Worm (Caenorhabditis elegans) whole organism, L4 larva: ENCODE data around the gene K10D11.3.
A peak's percentile ranks its signal among the peaks of the same experiment; 100 is the strongest.

Experiments used
- T26A8.4 ChIP-seq: fragments of 200-800 bp; sonication (Bioruptor generic); IDR thresholded peaks from 2 replicates; pipeline ENCODE4 v1.3.6; 2022; ENCODE audit warnings: missing genetic modification characterization, missing compliant biosample characterization
- Y5F2A.4 ChIP-seq: fragments of 200-800 bp; sonication (Bioruptor generic); optimal IDR thresholded peaks from 2 replicates; lab custom pipeline; 2018; ENCODE audit warnings: mild to moderate bottlenecking, missing genetic modification characterization, missing compliant biosample characterization
- ZK337.2 ChIP-seq: fragments of 200-800 bp; sonication (Bioruptor generic); IDR thresholded peaks from 2 replicates; pipeline ENCODE4 v1.3.6; 2022; ENCODE audit warnings: missing genetic modification reagents, missing genetic modification characterization, missing compliant biosample characterization
- ama-1 ChIP-seq: fragments of 150-350 bp; optimal IDR thresholded peaks from 2 replicates; lab custom pipeline; 2014; ENCODE audit warnings: inconsistent platforms, mixed read lengths
- attf-4 ChIP-seq: sonication (generic microtip); optimal IDR thresholded peaks from 3 replicates; lab custom pipeline; 2017; ENCODE audit warnings: missing biosample characterization, missing genetic modification characterization
- ceh-32 ChIP-seq: sonication (generic microtip); optimal IDR thresholded peaks from 2 replicates; lab custom pipeline; 2016; ENCODE audit warnings: mild to moderate bottlenecking, missing genetic modification characterization, missing compliant biosample characterization; ENCODE audit not compliant: poor library complexity
- cey-2 ChIP-seq: sonication (generic microtip); optimal IDR thresholded peaks from 3 replicates; lab custom pipeline; 2017; ENCODE audit warnings: missing genetic modification characterization, mild to moderate bottlenecking, missing compliant biosample characterization, antibody characterized with exemption, borderline replicate concordance; ENCODE audit not compliant: insufficient read depth
- daf-19 ChIP-seq: fragments of 200-800 bp; sonication (Bioruptor generic); conservative IDR thresholded peaks from 2 replicates; pipeline ENCODE4 v1.3.6; 2022; ENCODE audit warnings: missing genetic modification characterization, missing compliant biosample characterization
- daf-8 ChIP-seq: fragments of 200-800 bp; sonication (Bioruptor generic); IDR thresholded peaks from 2 replicates; pipeline ENCODE4 v1.3.6; 2022; ENCODE audit warnings: missing genetic modification characterization, missing compliant biosample characterization
- dmd-6 ChIP-seq: fragments of 200-800 bp; sonication (Bioruptor generic); IDR thresholded peaks from 2 replicates; pipeline ENCODE4 v1.3.6; 2022; ENCODE audit warnings: missing genetic modification reagents, missing genetic modification characterization, missing compliant biosample characterization
- duxl-1 ChIP-seq: sonication (generic microtip); optimal IDR thresholded peaks from 2 replicates; lab custom pipeline; 2016; ENCODE audit warnings: mild to moderate bottlenecking, missing genetic modification characterization, moderate library complexity, missing compliant biosample characterization; ENCODE audit not compliant: poor library complexity
- dve-1 ChIP-seq: sonication (generic microtip); optimal IDR thresholded peaks from 2 replicates; lab custom pipeline; 2017; ENCODE audit warnings: antibody characterized with exemption, mild to moderate bottlenecking, missing genetic modification characterization, missing compliant biosample characterization; ENCODE audit not compliant: insufficient read depth
- egl-27 ChIP-seq: sonication (generic microtip); optimal IDR thresholded peaks from 3 replicates; lab custom pipeline; 2017; ENCODE audit warnings: missing biosample characterization, missing genetic modification reagents, missing genetic modification characterization
- hmg-1.1 ChIP-seq: fragments of 200-800 bp; sonication (Bioruptor generic); IDR thresholded peaks from 2 replicates; pipeline ENCODE4 v1.3.6; 2022; ENCODE audit warnings: missing genetic modification reagents, missing genetic modification characterization, missing compliant biosample characterization
- lin-1 ChIP-seq: fragments of 200-800 bp; sonication (Bioruptor generic); IDR thresholded peaks from 2 replicates; pipeline ENCODE4 v1.3.6; 2022; ENCODE audit warnings: missing genetic modification reagents, missing genetic modification characterization, missing compliant biosample characterization
- lin-29 ChIP-seq: fragments of 200-800 bp; sonication (Bioruptor generic); IDR thresholded peaks from 2 replicates; pipeline ENCODE4 v1.3.6; 2022; ENCODE audit warnings: missing genetic modification reagents, missing genetic modification characterization, missing compliant biosample characterization
- lin-38 ChIP-seq: fragments of 200-800 bp; sonication (Bioruptor generic); IDR thresholded peaks from 2 replicates; pipeline ENCODE4 v1.3.6; 2022; ENCODE audit warnings: missing genetic modification reagents, missing genetic modification characterization, missing compliant biosample characterization
- madf-5 ChIP-seq, 2 experiments: fragments of 200-800 bp; sonication (Bioruptor generic); IDR thresholded peaks; 2 replicates each; pipeline ENCODE4 v1.3.6; 2022; ENCODE audit warnings: missing compliant biosample characterization in 2 of 2, missing genetic modification characterization in 2 of 2
- madf-9 ChIP-seq: fragments of 200-800 bp; sonication (Bioruptor generic); conservative IDR thresholded peaks from 2 replicates; pipeline ENCODE4 v1.3.6; 2022; ENCODE audit warnings: missing genetic modification reagents, missing genetic modification characterization, missing compliant biosample characterization
- mdt-29 ChIP-seq: fragments of 200-800 bp; sonication (Bioruptor generic); IDR thresholded peaks from 2 replicates; pipeline ENCODE4 v1.3.6; 2022; ENCODE audit warnings: missing genetic modification reagents, missing genetic modification characterization, missing compliant biosample characterization
- mes-2 ChIP-seq: sonication (generic microtip); optimal IDR thresholded peaks from 2 replicates; lab custom pipeline; 2016; ENCODE audit warnings: missing genotype, mild to moderate bottlenecking, missing genetic modification characterization, missing compliant biosample characterization; ENCODE audit not compliant: poor library complexity, severe bottlenecking
- nhr-102 ChIP-seq: sonication (generic microtip); optimal IDR thresholded peaks from 2 replicates; lab custom pipeline; 2016; ENCODE audit warnings: mild to moderate bottlenecking, missing genetic modification characterization, moderate library complexity, missing compliant biosample characterization
- nhr-237 ChIP-seq: sonication (generic microtip); optimal IDR thresholded peaks from 2 replicates; lab custom pipeline; 2017; ENCODE audit warnings: missing biosample characterization, missing genetic modification characterization
- nhr-25 ChIP-seq: sonication (generic microtip); optimal IDR thresholded peaks from 2 replicates; lab custom pipeline; 2017; ENCODE audit warnings: missing genetic modification characterization, mild to moderate bottlenecking, missing compliant biosample characterization, antibody characterized with exemption, moderate library complexity, borderline replicate concordance; ENCODE audit not compliant: insufficient read depth
- nhr-28 ChIP-seq: fragments of 150-350 bp; optimal IDR thresholded peaks from 2 replicates; lab custom pipeline; 2014; ENCODE audit warnings: missing biosample characterization, missing genetic modification characterization
- nhr-42 ChIP-seq: fragments of 200-800 bp; sonication (Bioruptor generic); IDR thresholded peaks from 2 replicates; pipeline ENCODE4 v1.3.6; 2022; ENCODE audit warnings: missing genetic modification characterization, missing compliant biosample characterization
- pha-4 ChIP-seq, 2 experiments: fragments of 150-350 bp in 1 of 2; fragments of 200-800 bp in 1 of 2; sonication (Bioruptor generic) in 1 of 2; IDR thresholded peaks in 1 of 2; optimal IDR thresholded peaks in 1 of 2; 2 replicates each; pipeline versions ENCODE4 v1.3.6 to Lab custom; 2014 to 2022; ENCODE audit warnings: missing genetic modification characterization in 2 of 2, missing genetic modification reagents in 2 of 2, missing biosample characterization in 1 of 2, missing compliant biosample characterization in 1 of 2
- set-16 ChIP-seq: fragments of 200-800 bp; sonication (Bioruptor generic); IDR thresholded peaks from 2 replicates; pipeline ENCODE4 v1.3.6; 2022; ENCODE audit warnings: missing genetic modification reagents, missing genetic modification characterization, missing compliant biosample characterization
- skn-1 ChIP-seq: fragments of 150-350 bp; optimal IDR thresholded peaks from 2 replicates; lab custom pipeline; 2014; ENCODE audit warnings: missing biosample characterization, missing genetic modification characterization
- snpc-4 ChIP-seq: fragments of 150-350 bp; optimal IDR thresholded peaks from 2 replicates; lab custom pipeline; 2014; ENCODE audit warnings: missing biosample characterization, missing genetic modification characterization
- unc-62 ChIP-seq, 3 experiments: fragments of 150-350 bp in 1 of 3; sonication (generic microtip); optimal IDR thresholded peaks in 2 of 3; peaks in 1 of 3; 1 replicate in 1 of 3; 2 replicates in 2 of 3; lab custom pipeline; 2014 to 2017; ENCODE audit warnings: missing biosample characterization in 3 of 3, missing genetic modification characterization in 3 of 3, missing genetic modification reagents in 3 of 3, missing genotype in 1 of 3
- zfp-2 ChIP-seq: sonication (generic microtip); optimal IDR thresholded peaks from 2 replicates; lab custom pipeline; 2016; ENCODE audit warnings: mild to moderate bottlenecking, missing genetic modification characterization, missing compliant biosample characterization
- zfp-3 ChIP-seq: fragments of 200-800 bp; sonication (Bioruptor generic); conservative IDR thresholded peaks from 2 replicates; pipeline ENCODE4 v1.3.6; 2022; ENCODE audit warnings: missing genetic modification reagents, missing genetic modification characterization, missing compliant biosample characterization
- ztf-7 ChIP-seq: fragments of 150-350 bp; optimal IDR thresholded peaks from 2 replicates; lab custom pipeline; 2014; ENCODE audit warnings: missing biosample characterization, missing genetic modification characterization

The K10D11.3 gene

ce11 chrIV:12936221-12936776 is 49.6 kb downstream of the K10D11.3 start, which contains the start of the genes cld-1 and dod-21 (continued):
- no peak for TF ChIP-seq duxl-1
- TF ChIP-seq T26A8.4 (GFP tag; lab: Robert Waterston, UW), result no peak
- peak; percentile 64 for TF ChIP-seq dmd-6 (GFP tag; lab: Robert Waterston, UW)
- no peak for TF ChIP-seq snpc-4 (tag; lab: Kevin White, UChicago)
- TF ChIP-seq Y5F2A.4 (GFP tag; lab: Kevin White, UChicago), result no peak
- TF ChIP-seq madf-5 (GFP tag; IDR thresholded peaks at IDR 0.05; lab: Robert Waterston, UW), result no peak
- TF ChIP-seq ztf-7 (tag; lab: Kevin White, UChicago), result no peak
- TF ChIP-seq mes-2 (tag; lab: Kevin White, UChicago), result no peak
- peak; percentile 47 for TF ChIP-seq nhr-28 (tag; lab: Kevin White, UChicago)
- no peak for TF ChIP-seq unc-62 (GFP tag; optimal IDR thresholded peaks at IDR 0.05 in 1 of 2; lab: Kevin White, UChicago)
- no peak for TF ChIP-seq unc-62 (tag; optimal IDR thresholded peaks at IDR 0.05; lab: Kevin White, UChicago)
- TF ChIP-seq daf-19 (GFP tag; lab: Robert Waterston, UW), result no peak
- TF ChIP-seq nhr-237 (tag; lab: Kevin White, UChicago), result no peak
- no peak for TF ChIP-seq lin-38 (GFP tag; lab: Robert Waterston, UW)
- no peak for TF ChIP-seq lin-29 (GFP tag; lab: Robert Waterston, UW)
- TF ChIP-seq madf-9 (GFP tag; lab: Robert Waterston, UW), result no peak
- TF ChIP-seq ZK337.2 (GFP tag; lab: Robert Waterston, UW), result no peak
- TF ChIP-seq attf-4, result no peak
- no peak for TF ChIP-seq pha-4 (GFP tag; IDR thresholded peaks at IDR 0.05; lab: Robert Waterston, UW)
- TF ChIP-seq pha-4 (tag; optimal IDR thresholded peaks at IDR 0.05; lab: Kevin White, UChicago), result no peak
- no peak for TF ChIP-seq hmg-1.1
- no peak for TF ChIP-seq skn-1 (tag; lab: Kevin White, UChicago)
- TF ChIP-seq daf-8 (GFP tag; lab: Robert Waterston, UW), result no peak
- no peak for TF ChIP-seq nhr-102
- 0 out of 2 replicates have a peak, but pooled peaks have one; percentile 20 for TF ChIP-seq lin-1 (GFP tag; lab: Robert Waterston, UW)
- TF ChIP-seq ama-1, result no peak
- no peak for TF ChIP-seq ceh-32 (tag; lab: Kevin White, UChicago)
- no peak for TF ChIP-seq egl-27 (tag; lab: Kevin White, UChicago)
- TF ChIP-seq zfp-2, result no peak
- no peak for TF ChIP-seq zfp-3 (GFP tag; lab: Robert Waterston, UW)
- no peak for TF ChIP-seq mdt-29 (GFP tag; lab: Robert Waterston, UW)
- TF ChIP-seq cey-2 (tag; lab: Kevin White, UChicago), result no peak
- TF ChIP-seq dve-1 (tag; lab: Kevin White, UChicago), result peak; percentile 63
- no peak for TF ChIP-seq nhr-25 (tag; lab: Kevin White, UChicago)
- no peak for TF ChIP-seq set-16 (GFP tag; lab: Robert Waterston, UW)
- TF ChIP-seq nhr-42 (GFP tag; lab: Robert Waterston, UW), result no peak
- TF ChIP-seq, all 104 proteins: peak for 9
